Fruit fly (Drosophila melanogaster) whole organism, embryonic: ENCODE data around the gene CG12241.
A peak's percentile ranks its signal among the peaks of the same experiment; 100 is the strongest.

Experiments
- Abd-B ChIP-seq: fragments of 200-800 bp; sonication (Bioruptor generic); optimal IDR thresholded peaks from 2 replicates; lab custom pipeline; 2018; ENCODE audit warnings: missing biosample characterization, mild to moderate bottlenecking, missing genetic modification characterization, moderate library complexity
- Asciz ChIP-seq: fragments of 200-800 bp; sonication (Bioruptor generic); optimal IDR thresholded peaks from 2 replicates; lab custom pipeline; 2017; ENCODE audit warnings: missing biosample characterization, mild to moderate bottlenecking, missing genetic modification characterization, missing genetic modification reagents
- BEAF-32 ChIP-seq: fragments of 200-800 bp; sonication (Bioruptor generic); optimal IDR thresholded peaks from 3 replicates; lab custom pipeline; 2017; ENCODE audit warnings: missing biosample characterization, missing genetic modification characterization, mild to moderate bottlenecking, moderate library complexity, missing genetic modification reagents
- Bgb ChIP-seq: fragments of 200-800 bp; sonication (Bioruptor generic); IDR thresholded peaks from 2 replicates; pipeline ENCODE4 v1.3.6; 2022; ENCODE audit warnings: missing biosample characterization, missing genetic modification characterization; ENCODE audit not compliant: partially characterized antibody
- CG10274 ChIP-seq: fragments of 200-800 bp; sonication (Bioruptor generic); optimal IDR thresholded peaks from 3 replicates; lab custom pipeline; 2017; ENCODE audit warnings: missing biosample characterization, mild to moderate bottlenecking, missing genetic modification characterization
- CG10366 ChIP-seq: fragments of 200-800 bp; sonication (Bioruptor generic); IDR thresholded peaks from 2 replicates; pipeline ENCODE4 v1.3.6; 2022; ENCODE audit warnings: missing biosample characterization, missing genetic modification characterization
- CG10543 ChIP-seq: fragments of 200-800 bp; sonication (Bioruptor generic); optimal IDR thresholded peaks from 3 replicates; lab custom pipeline; 2017; ENCODE audit warnings: missing biosample characterization, mild to moderate bottlenecking, missing genetic modification characterization, moderate library complexity
- CG10565 ChIP-seq: fragments of 200-800 bp; sonication (Bioruptor generic); optimal IDR thresholded peaks from 3 replicates; lab custom pipeline; 2016; ENCODE audit warnings: missing biosample characterization, mild to moderate bottlenecking, missing genetic modification characterization
- CG11456 ChIP-seq: fragments of 200-800 bp; sonication (Bioruptor generic); IDR thresholded peaks from 3 replicates; pipeline ENCODE4 v1.3.6; 2022; ENCODE audit warnings: missing biosample characterization, missing genetic modification characterization
- CG1233 ChIP-seq: fragments of 200-800 bp; sonication (Bioruptor generic); optimal IDR thresholded peaks from 4 replicates; lab custom pipeline; 2018; ENCODE audit warnings: missing biosample characterization, mild to moderate bottlenecking, missing genetic modification characterization
- CG13123 ChIP-seq: fragments of 200-800 bp; sonication (Bioruptor generic); optimal IDR thresholded peaks from 2 replicates; lab custom pipeline; 2016; ENCODE audit warnings: missing biosample characterization, missing genetic modification characterization
- CG16815 ChIP-seq: fragments of 200-800 bp; sonication (Bioruptor generic); optimal IDR thresholded peaks from 3 replicates; lab custom pipeline; 2017; ENCODE audit warnings: missing biosample characterization, mild to moderate bottlenecking, missing genetic modification characterization
- CG17186 ChIP-seq: fragments of 200-800 bp; sonication (Bioruptor generic); optimal IDR thresholded peaks from 3 replicates; lab custom pipeline; 2017; ENCODE audit warnings: missing biosample characterization, missing genetic modification reagents, missing genetic modification characterization
- CG17912 ChIP-seq: fragments of 200-800 bp; sonication (Bioruptor generic); optimal IDR thresholded peaks from 2 replicates; lab custom pipeline; 2018; ENCODE audit warnings: missing biosample characterization, mild to moderate bottlenecking, missing genetic modification characterization
- CG18011 ChIP-seq: fragments of 200-800 bp; sonication (Bioruptor generic); optimal IDR thresholded peaks from 2 replicates; lab custom pipeline; 2017; ENCODE audit warnings: missing biosample characterization, missing genetic modification characterization, mild to moderate bottlenecking, moderate library complexity, missing genotype
- CG2116 ChIP-seq: fragments of 200-800 bp; sonication (Bioruptor generic); optimal IDR thresholded peaks from 3 replicates; lab custom pipeline; 2018; ENCODE audit warnings: missing biosample characterization, mild to moderate bottlenecking, missing genetic modification characterization
- CG31224 ChIP-seq: fragments of 200-800 bp; sonication (Bioruptor generic); IDR thresholded peaks from 2 replicates; pipeline ENCODE4 v1.3.6; 2022; ENCODE audit warnings: missing biosample characterization, missing genetic modification characterization
- CG33213 ChIP-seq: fragments of 200-800 bp; sonication (Bioruptor generic); optimal IDR thresholded peaks from 3 replicates; lab custom pipeline; 2016; ENCODE audit warnings: missing biosample characterization, missing genetic modification characterization
- CG34376 ChIP-seq: fragments of 200-800 bp; sonication (Bioruptor generic); optimal IDR thresholded peaks from 2 replicates; lab custom pipeline; 2018; ENCODE audit warnings: missing biosample characterization, mild to moderate bottlenecking, missing genetic modification characterization
- CG4360 ChIP-seq: fragments of 200-800 bp; sonication (Bioruptor generic); IDR thresholded peaks from 2 replicates; pipeline ENCODE4 v1.3.6; 2022; ENCODE audit warnings: missing biosample characterization, missing genetic modification characterization
- CG6765 ChIP-seq: fragments of 200-800 bp; sonication (Bioruptor generic); optimal IDR thresholded peaks from 3 replicates; lab custom pipeline; 2017; ENCODE audit warnings: missing biosample characterization, mild to moderate bottlenecking, missing genetic modification characterization
- CG7928 ChIP-seq: fragments of 200-800 bp; sonication (Bioruptor generic); optimal IDR thresholded peaks from 2 replicates; lab custom pipeline; 2017; ENCODE audit warnings: missing biosample characterization, mild to moderate bottlenecking, missing genetic modification characterization
- CG9215 ChIP-seq: fragments of 200-800 bp; sonication (Bioruptor generic); IDR thresholded peaks from 2 replicates; pipeline ENCODE4 v1.3.6; 2022; ENCODE audit warnings: missing biosample characterization, missing genetic modification characterization
- CoRest ChIP-seq: fragments of 200-800 bp; sonication (Bioruptor generic); optimal IDR thresholded peaks from 3 replicates; lab custom pipeline; 2018; ENCODE audit warnings: missing biosample characterization, mild to moderate bottlenecking, missing genetic modification characterization, moderate library complexity
- D19B ChIP-seq: fragments of 200-800 bp; sonication (Bioruptor generic); optimal IDR thresholded peaks from 2 replicates; lab custom pipeline; 2017; ENCODE audit warnings: missing biosample characterization, mild to moderate bottlenecking, missing genetic modification characterization
- Dp ChIP-seq: fragments of 200-800 bp; sonication (Bioruptor generic); optimal IDR thresholded peaks from 2 replicates; lab custom pipeline; 2018; ENCODE audit warnings: missing biosample characterization, mild to moderate bottlenecking, missing genetic modification characterization, moderate library complexity
- Ets97D ChIP-seq: fragments of 200-800 bp; sonication (Bioruptor generic); optimal IDR thresholded peaks from 3 replicates; lab custom pipeline; 2016; ENCODE audit warnings: missing biosample characterization, missing genetic modification characterization
- H15 ChIP-seq: fragments of 200-800 bp; sonication (Bioruptor generic); IDR thresholded peaks from 3 replicates; pipeline ENCODE4 v1.3.6; 2022; ENCODE audit warnings: missing biosample characterization, missing genetic modification characterization
- Hand ChIP-seq: fragments of 200-800 bp; sonication (Bioruptor generic); optimal IDR thresholded peaks from 2 replicates; lab custom pipeline; 2017; ENCODE audit warnings: mild to moderate bottlenecking, missing biosample characterization, missing genetic modification reagents, missing genetic modification characterization
- Hr39 ChIP-seq: fragments of >200 bp; optimal IDR thresholded peaks from 2 replicates; lab custom pipeline; 2017
- Hsf ChIP-seq: fragments of 200-800 bp; sonication (Bioruptor generic); optimal IDR thresholded peaks from 3 replicates; lab custom pipeline; 2016; ENCODE audit warnings: missing biosample characterization, missing genetic modification characterization
- Lim3 ChIP-seq: fragments of 200-800 bp; sonication (Bioruptor generic); IDR thresholded peaks from 2 replicates; pipeline ENCODE4 v1.3.6; 2022; ENCODE audit warnings: missing biosample characterization, missing genetic modification characterization
- Oaz ChIP-seq: fragments of 200-800 bp; sonication (Bioruptor generic); IDR thresholded peaks from 2 replicates; pipeline ENCODE4 v1.3.6; 2022; ENCODE audit warnings: missing biosample characterization, missing genetic modification characterization
- Opbp ChIP-seq: fragments of 200-800 bp; sonication (Bioruptor generic); IDR thresholded peaks from 3 replicates; pipeline ENCODE4 v1.3.6; 2022; ENCODE audit warnings: missing biosample characterization, missing genetic modification characterization; ENCODE audit not compliant: partially characterized antibody
- Ravus ChIP-seq: fragments of 200-800 bp; sonication (Bioruptor generic); IDR thresholded peaks from 2 replicates; pipeline ENCODE4 v1.3.6; 2022; ENCODE audit warnings: missing biosample characterization, missing genetic modification characterization
- Taf1 ChIP-seq: fragments of 200-800 bp; sonication (Bioruptor generic); IDR thresholded peaks from 2 replicates; pipeline ENCODE4 v1.3.6; 2022; ENCODE audit warnings: missing biosample characterization, missing genetic modification characterization
- ap ChIP-seq: fragments of 200-800 bp; sonication (Bioruptor generic); IDR thresholded peaks from 2 replicates; pipeline ENCODE4 v1.3.6; 2022; ENCODE audit warnings: missing biosample characterization, missing genetic modification characterization
- ato ChIP-seq: fragments of 200-800 bp; sonication (Bioruptor generic); IDR thresholded peaks from 2 replicates; pipeline ENCODE4 v1.3.6; 2022; ENCODE audit warnings: missing biosample characterization, missing genetic modification characterization; ENCODE audit not compliant: partially characterized antibody
- cad ChIP-seq: fragments of >200 bp; optimal IDR thresholded peaks from 2 replicates; lab custom pipeline; 2017; ENCODE audit warnings: missing biosample characterization, missing genetic modification characterization
- disco-r ChIP-seq: fragments of 200-800 bp; sonication (Bioruptor generic); optimal IDR thresholded peaks from 2 replicates; lab custom pipeline; 2016; ENCODE audit warnings: missing biosample characterization, missing genetic modification characterization
- eyg ChIP-seq: fragments of 200-800 bp; sonication (Bioruptor generic); optimal IDR thresholded peaks from 3 replicates; lab custom pipeline; 2016; ENCODE audit warnings: missing biosample characterization, missing genetic modification characterization
- hbn ChIP-seq: fragments of 200-800 bp; sonication (Bioruptor generic); IDR thresholded peaks from 2 replicates; pipeline ENCODE4 v1.3.6; 2022; ENCODE audit warnings: missing biosample characterization, missing genetic modification characterization; ENCODE audit not compliant: partially characterized antibody
- ken ChIP-seq: fragments of 200-800 bp; sonication (Bioruptor generic); IDR thresholded peaks from 3 replicates; pipeline ENCODE4 v1.3.6; 2022; ENCODE audit warnings: missing biosample characterization, missing genetic modification characterization
- klu ChIP-seq: fragments of 200-800 bp; sonication (Bioruptor generic); IDR thresholded peaks from 2 replicates; pipeline ENCODE4 v1.3.6; 2022; ENCODE audit warnings: missing biosample characterization, missing genetic modification characterization
- phol ChIP-seq: fragments of 200-800 bp; sonication (Bioruptor generic); optimal IDR thresholded peaks from 3 replicates; lab custom pipeline; 2018; ENCODE audit warnings: missing biosample characterization, mild to moderate bottlenecking, missing genetic modification characterization, moderate library complexity
- sim ChIP-seq: fragments of 200-800 bp; sonication (Bioruptor generic); IDR thresholded peaks from 2 replicates; pipeline ENCODE4 v1.3.6; 2022; ENCODE audit warnings: missing biosample characterization, missing genetic modification characterization
- slbo ChIP-seq: fragments of 200-800 bp; sonication (Bioruptor generic); IDR thresholded peaks from 2 replicates; pipeline ENCODE4 v1.3.6; 2022; ENCODE audit warnings: missing biosample characterization, missing genetic modification characterization
- slou ChIP-seq: fragments of 200-800 bp; sonication (Bioruptor generic); optimal IDR thresholded peaks from 3 replicates; lab custom pipeline; 2016; ENCODE audit warnings: missing biosample characterization, missing genetic modification characterization
- sna ChIP-seq: fragments of 200-800 bp; sonication (Bioruptor generic); IDR thresholded peaks from 2 replicates; pipeline ENCODE4 v1.3.6; 2022; ENCODE audit warnings: missing biosample characterization, missing genetic modification characterization; ENCODE audit not compliant: partially characterized antibody
- sqz ChIP-seq: fragments of 200-800 bp; sonication (Bioruptor generic); optimal IDR thresholded peaks from 3 replicates; lab custom pipeline; 2018; ENCODE audit warnings: missing biosample characterization, mild to moderate bottlenecking, missing genetic modification characterization
- tx ChIP-seq: fragments of 200-800 bp; sonication (Bioruptor generic); optimal IDR thresholded peaks from 2 replicates; lab custom pipeline; 2016; ENCODE audit warnings: missing biosample characterization, missing genetic modification characterization
- unpg ChIP-seq: fragments of 200-800 bp; sonication (Bioruptor generic); optimal IDR thresholded peaks from 3 replicates; lab custom pipeline; 2018; ENCODE audit warnings: missing biosample characterization, mild to moderate bottlenecking, missing genetic modification characterization, moderate library complexity

CG12241 gene

dm6 chr3R:15249735-15250134 lies 30.7 kb downstream of the CG12241 start, which contains the start of gene CG42404 (continued):
- TF ChIP-seq CG4360 (GFP tag; lab: Robert Waterston, UW) (no peak), CG16815 (GFP tag; lab: Kevin White, UChicago) (no peak), CG10565 (GFP tag; lab: Kevin White, UChicago) (no peak), sna (GFP tag; lab: Robert Waterston, UW) (no peak), Bgb (GFP tag; lab: Robert Waterston, UW) (no peak), CG9215 (GFP tag; lab: Robert Waterston, UW) (no peak), slbo (no peak), Ravus (no peak), ken (GFP tag; lab: Robert Waterston, UW) (no peak), CG7928 (GFP tag; lab: Kevin White, UChicago) (peak; percentile 92), Ets97D (GFP tag; lab: Kevin White, UChicago) (peak; percentile 5), CG1233 (GFP tag; lab: Kevin White, UChicago) (no peak), Taf1 (GFP tag; lab: Robert Waterston, UW) (no peak), Abd-B (no peak), Asciz (GFP tag; lab: Kevin White, UChicago) (no peak), BEAF-32 (GFP tag; lab: Kevin White, UChicago) (peak; percentile 4), cad (no peak), CoRest (tag; lab: Kevin White, UChicago) (peak; percentile 22), sim (GFP tag; lab: Robert Waterston, UW) (no peak), CG10543 (GFP tag; lab: Kevin White, UChicago) (no peak), Hr39 (lab: Kevin White, UChicago) (no peak), sqz (no peak), Dp (GFP tag; lab: Kevin White, UChicago) (peak; percentile 6), phol (tag; lab: Kevin White, UChicago) (peak; percentile 0), slou (GFP tag; lab: Kevin White, UChicago) (no peak), CG34376 (GFP tag; lab: Kevin White, UChicago) (no peak), CG6765 (GFP tag; lab: Kevin White, UChicago) (no peak), Opbp (GFP tag; lab: Robert Waterston, UW) (peak; percentile 34; the same call in 2 of the 3 replicates), ato (no peak), CG2116 (peak; percentile 15), hbn (GFP tag; lab: Robert Waterston, UW) (no peak)

dm6 chr3R:15250454-15250853 lies 31.4 kb downstream of the CG12241 start:
- TF ChIP-seq D19B (GFP tag; lab: Kevin White, UChicago) (peak; percentile 16), CG10366 (GFP tag; lab: Robert Waterston, UW) (peak; percentile 81), disco-r (no peak), Lim3 (GFP tag; lab: Robert Waterston, UW) (0 out of 2 replicates have a peak, but pooled peaks have one; percentile 31), CG18011 (GFP tag; lab: Kevin White, UChicago) (peak; percentile 10), CG17186 (GFP tag; lab: Kevin White, UChicago) (no peak), eyg (GFP tag; lab: Kevin White, UChicago) (no peak), CG10274 (no peak), Dp (GFP tag; lab: Kevin White, UChicago) (no peak), Hsf (peak; percentile 45), H15 (GFP tag; lab: Robert Waterston, UW) (peak; percentile 73), CG13123 (GFP tag; lab: Kevin White, UChicago) (no peak), sna (GFP tag; lab: Robert Waterston, UW) (no peak), CG17912 (GFP tag; lab: Kevin White, UChicago) (no peak), CG11456 (GFP tag; lab: Robert Waterston, UW) (peak; percentile 68; the same call in 1 of the 3 replicates), unpg (GFP tag; lab: Kevin White, UChicago) (no peak), CG31224 (peak; percentile 60), Hand (GFP tag; lab: Kevin White, UChicago) (peak; percentile 89), tx (GFP tag; lab: Kevin White, UChicago) (no peak), CG33213 (GFP tag; lab: Kevin White, UChicago) (no peak), klu (GFP tag; lab: Robert Waterston, UW) (peak; percentile 59; the same call in 1 of the 2 replicates), ap (GFP tag; lab: Robert Waterston, UW) (peak; percentile 61), Oaz (GFP tag; lab: Robert Waterston, UW) (0 out of 2 replicates have a peak, but pooled peaks have one; percentile 21)
